Fruit fly (Drosophila melanogaster) ovary, adult (tissue): ENCODE results near the gene CG15047.

Experiments
- CG17801 ChIP-seq: fragments of 200-800 bp; optimal IDR thresholded peaks from 2 replicates; lab custom pipeline; 2019; ENCODE audit warnings: missing biosample characterization, mild to moderate bottlenecking, missing genetic modification characterization, moderate library complexity; ENCODE audit not compliant: partially characterized antibody

Gene CG15047

dm6 chrX:18528166-18528733 is at the start of gene CG15047, which contains the start of gene CG15042:
TSS of gene CG15047 (plus strand) at chrX:18528683.
TSS of gene CG15042 (minus strand) at chrX:18528266.
- TF ChIP-seq CG17801 (GFP tag; lab: Kevin White, UChicago), result no peak

dm6 chrX:18479307-18480134 is 49.0 kb upstream of the CG15047 start, which contains the start of gene CG32547:
TSS of gene CG32547 (minus strand) at chrX:18479487.
- peak; percentile 74 for TF ChIP-seq CG17801 (GFP tag; lab: Kevin White, UChicago)

dm6 chrX:18482537-18482936 is 45.9 kb upstream of the CG15047 start:
- TF ChIP-seq CG17801 (GFP tag; lab: Kevin White, UChicago), result no peak

dm6 chrX:18483261-18484218 is 44.9 kb upstream of the CG15047 start, which contains the start of gene Hayan:
TSS of gene Hayan (minus strand) at chrX:18483772.
- no peak for TF ChIP-seq CG17801 (GFP tag; lab: Kevin White, UChicago)

- no peak for TF ChIP-seq CG17801 (GFP tag; lab: Kevin White, UChicago)
Measured at dm6 chrX:18486356-18487059, 42.0 kb upstream of the CG15047 start, which contains the start of gene psh. TSS of gene psh (minus strand) at chrX:18486921.

- TF ChIP-seq CG17801 (GFP tag; lab: Kevin White, UChicago), result no peak
Measured at dm6 chrX:18489509-18489908, 39.0 kb upstream of the CG15047 start, which contains the start of gene CG15046. TSS of gene CG15046 (minus strand) at chrX:18489620.

- no peak for TF ChIP-seq CG17801 (GFP tag; lab: Kevin White, UChicago)
Measured at dm6 chrX:18491941-18492340, 36.5 kb upstream of the CG15047 start, which contains the start of gene CG15044. TSS of gene CG15044 (minus strand) at chrX:18492006.

dm6 chrX:18494165-18494740 is 34.2 kb upstream of the CG15047 start, which contains the start of gene CG15043:
TSS of gene CG15043 (minus strand) at chrX:18494168.
- TF ChIP-seq CG17801 (GFP tag; lab: Kevin White, UChicago), result no peak

dm6 chrX:18499679-18500187 is 28.8 kb upstream of the CG15047 start, which contains the start of the genes Pgant7 and Xrcc2:
TSS of gene Pgant7 (minus strand) at chrX:18499986.
TSS of gene Xrcc2 (plus strand) at chrX:18500127.
- peak; percentile 9 for TF ChIP-seq CG17801 (GFP tag; lab: Kevin White, UChicago)

dm6 chrX:18504948-18505597 is 23.4 kb upstream of the CG15047 start, which contains the start of gene Wnt5:
TSS of gene Wnt5 (minus strand) at chrX:18505405.
- peak; percentile 19 for TF ChIP-seq CG17801 (GFP tag; lab: Kevin White, UChicago)

- peak; percentile 19 for TF ChIP-seq CG17801 (GFP tag; lab: Kevin White, UChicago)
Measured at dm6 chrX:18506639-18507528, 21.6 kb upstream of the CG15047 start.

dm6 chrX:18508565-18508964 is 19.9 kb upstream of the CG15047 start:
- TF ChIP-seq CG17801 (GFP tag; lab: Kevin White, UChicago), result no peak
